Fruit fly (Drosophila melanogaster): ENCODE measurements around the gene AsnRS.

dm6 chr2L:19158679-19159551 is 27.2 kb upstream of the AsnRS start:
- TF ChIP-seq Sp1 (GFP tag; optimal IDR thresholded peaks at IDR 0.05) (peak; percentile 34), dsf (GFP tag; optimal IDR thresholded peaks at IDR 0.05; ENCODE audit: borderline replicate concordance) (no peak), OdsH (GFP tag; optimal IDR thresholded peaks at IDR 0.05) (peak; percentile 78), Mio (GFP tag; optimal IDR thresholded peaks at IDR 0.05) (no peak), rgr (GFP tag; optimal IDR thresholded peaks at IDR 0.05) (peak; percentile 72), CG32264 (GFP tag; optimal IDR thresholded peaks at IDR 0.05) (peak; percentile 51)

Data from whole organism, wandering third instar larva.